Worm (Caenorhabditis elegans) whole organism, L2 larva: Measurements from ENCODE around the gene daf-11.

ENCODE experiments used
- C34F6.9 ChIP-seq: fragments of 150-350 bp; optimal IDR thresholded peaks from 2 replicates; lab custom pipeline; 2014; ENCODE audit warnings: missing biosample characterization, missing genetic modification characterization
- F13H6.1 ChIP-seq: sonication (generic microtip); optimal IDR thresholded peaks from 2 replicates; lab custom pipeline; 2016; ENCODE audit warnings: missing genetic modification characterization, missing compliant biosample characterization
- R02D3.7 ChIP-seq: fragments of 150-350 bp; optimal IDR thresholded peaks from 2 replicates; lab custom pipeline; 2014; ENCODE audit warnings: missing biosample characterization, missing genetic modification characterization
- Y55F3AM.14 ChIP-seq: fragments of 200-800 bp; sonication (Bioruptor generic); optimal IDR thresholded peaks from 2 replicates; lab custom pipeline; 2018; ENCODE audit warnings: mild to moderate bottlenecking, missing genetic modification characterization, missing compliant biosample characterization
- ZK546.5 ChIP-seq: sonication (generic microtip); optimal IDR thresholded peaks from 2 replicates; lab custom pipeline; 2017; ENCODE audit warnings: missing biosample characterization, missing genetic modification characterization
- alr-1 ChIP-seq: fragments of 150-350 bp; optimal IDR thresholded peaks from 2 replicates; lab custom pipeline; 2014; ENCODE audit warnings: missing biosample characterization, missing genetic modification characterization
- aly-2 ChIP-seq: fragments of 150-350 bp; optimal IDR thresholded peaks from 2 replicates; lab custom pipeline; 2014; ENCODE audit warnings: missing biosample characterization, missing genetic modification characterization
- ama-1 ChIP-seq: fragments of 150-350 bp; optimal IDR thresholded peaks from 2 replicates; lab custom pipeline; 2018; ENCODE audit warnings: inconsistent platforms
- blmp-1 ChIP-seq: sonication (generic microtip); optimal IDR thresholded peaks from 2 replicates; lab custom pipeline; 2017; ENCODE audit warnings: missing genetic modification characterization, mild to moderate bottlenecking, missing compliant biosample characterization, antibody characterized with exemption, moderate library complexity; ENCODE audit not compliant: insufficient read depth
- ceh-16 ChIP-seq: fragments of 150-350 bp; optimal IDR thresholded peaks from 2 replicates; lab custom pipeline; 2014; ENCODE audit warnings: missing biosample characterization, missing genetic modification characterization
- ceh-82 ChIP-seq: fragments of 150-350 bp; optimal IDR thresholded peaks from 2 replicates; lab custom pipeline; 2014; ENCODE audit warnings: missing biosample characterization, missing genetic modification characterization
- crh-2 ChIP-seq: sonication (generic microtip); optimal IDR thresholded peaks from 2 replicates; lab custom pipeline; 2017; ENCODE audit warnings: missing biosample characterization, missing genetic modification characterization
- dmd-4 ChIP-seq: sonication (generic microtip); optimal IDR thresholded peaks from 2 replicates; lab custom pipeline; 2017; ENCODE audit warnings: missing biosample characterization, missing genetic modification characterization
- egl-27 ChIP-seq: sonication (generic microtip); optimal IDR thresholded peaks from 3 replicates; lab custom pipeline; 2017; ENCODE audit warnings: missing biosample characterization, missing genetic modification reagents, missing genetic modification characterization
- elt-1 ChIP-seq: fragments of 150-350 bp; optimal IDR thresholded peaks from 2 replicates; lab custom pipeline; 2014; ENCODE audit warnings: missing biosample characterization, missing genetic modification characterization
- elt-3 ChIP-seq: sonication (generic microtip); optimal IDR thresholded peaks from 2 replicates; lab custom pipeline; 2017; ENCODE audit warnings: missing biosample characterization, missing genetic modification characterization
- fos-1 ChIP-seq: fragments of 150-350 bp; optimal IDR thresholded peaks from 2 replicates; lab custom pipeline; 2014; ENCODE audit warnings: missing biosample characterization, missing genetic modification characterization
- gmeb-1 ChIP-seq: fragments of 150-350 bp; optimal IDR thresholded peaks from 2 replicates; lab custom pipeline; 2014; ENCODE audit warnings: missing biosample characterization, missing genetic modification characterization
- lin-11 ChIP-seq: fragments of 150-350 bp; sonication (generic microtip); optimal IDR thresholded peaks from 2 replicates; lab custom pipeline; 2014; ENCODE audit warnings: missing biosample characterization, missing genetic modification characterization, inconsistent platforms, mixed read lengths
- lin-13 ChIP-seq: fragments of 150-350 bp; optimal IDR thresholded peaks from 2 replicates; lab custom pipeline; 2014; ENCODE audit warnings: missing biosample characterization, missing genetic modification reagents, missing genetic modification characterization
- lin-39 ChIP-seq: fragments of 150-350 bp; optimal IDR thresholded peaks from 2 replicates; lab custom pipeline; 2014; ENCODE audit warnings: missing biosample characterization, missing genetic modification reagents, missing genetic modification characterization
- lsy-2 ChIP-seq, 2 experiments: fragments of 150-350 bp in 1 of 2; sonication (generic microtip) in 1 of 2; optimal IDR thresholded peaks; 2 replicates each; lab custom pipeline; 2014 to 2017; ENCODE audit warnings: missing biosample characterization in 2 of 2, missing genetic modification characterization in 2 of 2
- mab-5 ChIP-seq: fragments of 150-350 bp; optimal IDR thresholded peaks from 2 replicates; lab custom pipeline; 2014; ENCODE audit warnings: missing biosample characterization, missing genetic modification characterization
- mbf-1 ChIP-seq: sonication (generic microtip); optimal IDR thresholded peaks from 2 replicates; lab custom pipeline; 2017; ENCODE audit warnings: missing biosample characterization, missing genetic modification characterization
- mdl-1 ChIP-seq, 2 experiments: fragments of 150-350 bp in 1 of 2; sonication (generic microtip) in 1 of 2; optimal IDR thresholded peaks; 2 replicates each; lab custom pipeline; 2017; ENCODE audit warnings: missing biosample characterization in 2 of 2, missing genetic modification characterization in 2 of 2
- nhr-10 ChIP-seq: sonication (generic microtip); optimal IDR thresholded peaks from 2 replicates; lab custom pipeline; 2017; ENCODE audit warnings: missing biosample characterization, missing genetic modification characterization
- nhr-11 ChIP-seq: fragments of 150-350 bp; optimal IDR thresholded peaks from 2 replicates; lab custom pipeline; 2014; ENCODE audit warnings: missing biosample characterization, missing genetic modification characterization
- nhr-12 ChIP-seq: fragments of 150-350 bp; optimal IDR thresholded peaks from 2 replicates; lab custom pipeline; 2014; ENCODE audit warnings: missing biosample characterization, missing genetic modification characterization
- nhr-129 ChIP-seq: fragments of 150-350 bp; optimal IDR thresholded peaks from 2 replicates; lab custom pipeline; 2014; ENCODE audit warnings: missing biosample characterization, missing genetic modification characterization
- nhr-21 ChIP-seq: fragments of 150-350 bp; optimal IDR thresholded peaks from 2 replicates; lab custom pipeline; 2014; ENCODE audit warnings: missing biosample characterization, missing genetic modification characterization
- nhr-23 ChIP-seq: fragments of 150-350 bp; optimal IDR thresholded peaks from 2 replicates; lab custom pipeline; 2014; ENCODE audit warnings: missing biosample characterization, missing genetic modification reagents, missing genetic modification characterization
- nhr-237 ChIP-seq: fragments of 150-350 bp; optimal IDR thresholded peaks from 2 replicates; lab custom pipeline; 2014; ENCODE audit warnings: missing biosample characterization, missing genetic modification characterization
- nhr-25 ChIP-seq: fragments of 150-350 bp; sonication (generic microtip); optimal IDR thresholded peaks from 3 replicates; lab custom pipeline; 2014; ENCODE audit warnings: missing biosample characterization, missing genetic modification characterization
- nhr-6 ChIP-seq: fragments of 150-350 bp; optimal IDR thresholded peaks from 2 replicates; lab custom pipeline; 2014; ENCODE audit warnings: missing biosample characterization, missing genetic modification characterization
- nhr-77 ChIP-seq: fragments of 150-350 bp; optimal IDR thresholded peaks from 2 replicates; lab custom pipeline; 2014; ENCODE audit warnings: missing biosample characterization, missing genetic modification characterization
- peb-1 ChIP-seq: fragments of 150-350 bp; optimal IDR thresholded peaks from 2 replicates; lab custom pipeline; 2014; ENCODE audit warnings: missing biosample characterization, missing genetic modification characterization
- sem-4 ChIP-seq: fragments of 150-350 bp; optimal IDR thresholded peaks from 2 replicates; lab custom pipeline; 2014; ENCODE audit warnings: missing biosample characterization, missing genetic modification reagents, missing genetic modification characterization
- skn-1 ChIP-seq: sonication (generic microtip); optimal IDR thresholded peaks from 2 replicates; lab custom pipeline; 2017; ENCODE audit warnings: missing biosample characterization, missing genetic modification characterization
- sma-3 ChIP-seq: sonication (generic microtip); optimal IDR thresholded peaks from 2 replicates; lab custom pipeline; 2016; ENCODE audit warnings: missing genetic modification reagents, missing genetic modification characterization, missing compliant biosample characterization
- sma-9 ChIP-seq, 2 experiments: fragments of 150-350 bp in 1 of 2; sonication (generic microtip) in 1 of 2; optimal IDR thresholded peaks; 2 replicates each; lab custom pipeline; 2014 to 2016; ENCODE audit warnings: missing genetic modification characterization in 2 of 2, mild to moderate bottlenecking in 1 of 2, missing biosample characterization in 1 of 2, missing compliant biosample characterization in 1 of 2, missing genetic modification reagents in 1 of 2, moderate library complexity in 1 of 2
- snpc-4 ChIP-seq: fragments of 150-350 bp; optimal IDR thresholded peaks from 2 replicates; lab custom pipeline; 2014; ENCODE audit warnings: missing biosample characterization, missing genetic modification characterization
- unc-39 ChIP-seq: fragments of 150-350 bp; optimal IDR thresholded peaks from 2 replicates; lab custom pipeline; 2014; ENCODE audit warnings: missing biosample characterization, missing genetic modification characterization
- unc-55 ChIP-seq: fragments of 150-350 bp; sonication (generic microtip); optimal IDR thresholded peaks from 3 replicates; lab custom pipeline; 2014; ENCODE audit warnings: missing biosample characterization, missing genetic modification reagents, missing genetic modification characterization
- unc-62 ChIP-seq: fragments of 150-350 bp; optimal IDR thresholded peaks from 2 replicates; lab custom pipeline; 2014; ENCODE audit warnings: missing biosample characterization, missing genetic modification reagents, missing genetic modification characterization
- zag-1 ChIP-seq: fragments of 150-350 bp; optimal IDR thresholded peaks from 2 replicates; lab custom pipeline; 2014; ENCODE audit warnings: missing biosample characterization, missing genetic modification characterization
- ztf-1 ChIP-seq: fragments of 200-800 bp; sonication (Bioruptor generic); conservative IDR thresholded peaks from 2 replicates; pipeline ENCODE4 v1.3.6; 2022; ENCODE audit warnings: missing genetic modification characterization, missing compliant biosample characterization
- ztf-11 ChIP-seq: sonication (generic microtip); optimal IDR thresholded peaks from 2 replicates; lab custom pipeline; 2017; ENCODE audit warnings: missing biosample characterization, missing genetic modification characterization
- ztf-4 ChIP-seq: fragments of 150-350 bp; optimal IDR thresholded peaks from 2 replicates; lab custom pipeline; 2014; ENCODE audit warnings: missing biosample characterization, missing genetic modification characterization

The daf-11 gene

DNA sequence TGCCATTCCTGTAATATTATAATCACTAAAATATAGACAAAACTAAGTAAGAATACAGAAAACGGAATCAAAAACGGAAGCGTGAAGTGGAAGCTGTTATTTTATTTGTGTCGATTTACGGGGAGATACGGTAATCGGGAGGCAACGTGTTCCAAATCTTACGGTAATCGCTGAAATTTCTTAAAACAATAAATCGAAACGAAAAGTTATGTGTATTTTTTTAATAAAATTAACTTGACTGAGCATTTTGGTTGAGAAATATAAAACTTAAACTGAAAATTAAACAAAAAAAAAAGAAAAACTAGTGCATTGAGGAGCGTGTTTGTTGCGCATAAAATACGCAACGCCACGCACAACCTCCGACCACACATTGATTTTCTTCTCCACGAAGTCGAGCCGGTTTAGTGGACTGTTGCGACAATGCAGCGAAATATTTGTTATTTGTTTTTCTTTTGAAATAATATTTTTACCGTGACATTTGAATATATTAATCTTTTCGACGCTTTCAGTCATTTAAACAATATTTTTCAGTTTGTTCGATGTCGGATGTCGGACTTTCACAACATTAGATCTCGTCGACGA is 38.6 kb upstream of the daf-11 start, which contains the start of the genes F55A11.1 and syx-5:
TSS of gene F55A11.1 (minus strand) at position 13 of the 582 bp plus-strand sequence.
TSS of gene syx-5 (plus strand) at position 532 of the 582 bp plus-strand sequence.
- TF ChIP-seq C34F6.9 (tag; lab: Kevin White, UChicago) = peak; percentile 96
- peak; percentile 5 for TF ChIP-seq unc-62 (GFP tag; lab: Kevin White, UChicago)
- TF ChIP-seq ztf-11 (tag; lab: Kevin White, UChicago) = no peak
- TF ChIP-seq R02D3.7 (tag; lab: Kevin White, UChicago) = peak; percentile 96
- TF ChIP-seq unc-39 (tag; lab: Kevin White, UChicago) = no peak
- peak; percentile 31 for TF ChIP-seq mbf-1
- peak; percentile 90 for TF ChIP-seq nhr-21 (tag; lab: Kevin White, UChicago)
- TF ChIP-seq sem-4 = peak; percentile 90
- TF ChIP-seq lin-39 (tag; lab: Kevin White, UChicago) = no peak
- peak; percentile 39 for TF ChIP-seq dmd-4 (tag; lab: Kevin White, UChicago)
- peak; percentile 82 for TF ChIP-seq mab-5 (tag; lab: Kevin White, UChicago)
- TF ChIP-seq egl-27 (tag; lab: Kevin White, UChicago) = peak; percentile 62
- TF ChIP-seq nhr-12 (tag; lab: Kevin White, UChicago) = no peak
- TF ChIP-seq nhr-129 (tag; lab: Kevin White, UChicago) = peak; percentile 57
- TF ChIP-seq nhr-77 = peak; percentile 41
- no peak for TF ChIP-seq lin-11 (tag; lab: Kevin White, UChicago)
- peak; percentile 95 for TF ChIP-seq crh-2 (tag; lab: Kevin White, UChicago)
- peak; percentile 30 for TF ChIP-seq ZK546.5 (tag; lab: Kevin White, UChicago)
- TF ChIP-seq mdl-1 (tag; optimal IDR thresholded peaks at IDR 0.05; lab: Kevin White, UChicago) = peak; percentile 23 to 73
- TF ChIP-seq ceh-82 (tag; lab: Kevin White, UChicago) = no peak
- no peak for TF ChIP-seq elt-1
- peak; percentile 61 for TF ChIP-seq nhr-237 (tag; lab: Kevin White, UChicago)
- TF ChIP-seq nhr-25 (tag; lab: Kevin White, UChicago) = peak; percentile 95
- TF ChIP-seq zag-1 = peak; percentile 22
- TF ChIP-seq nhr-10 (tag; lab: Kevin White, UChicago) = peak; percentile 13
- peak; percentile 81 for TF ChIP-seq sma-9 (GFP tag; optimal IDR thresholded peaks at IDR 0.05; lab: Kevin White, UChicago)
- TF ChIP-seq sma-9 (tag; optimal IDR thresholded peaks at IDR 0.05; lab: Kevin White, UChicago) = no peak
- peak; percentile 93 for TF ChIP-seq unc-55 (GFP tag; lab: Kevin White, UChicago)
- peak; percentile 45 for TF ChIP-seq snpc-4 (tag; lab: Kevin White, UChicago)
- TF ChIP-seq nhr-6 (tag; lab: Kevin White, UChicago) = peak; percentile 90
- peak; percentile 90 for TF ChIP-seq F13H6.1 (tag; lab: Kevin White, UChicago)
- TF ChIP-seq skn-1 (tag; lab: Kevin White, UChicago) = peak; percentile 57
- TF ChIP-seq ztf-1 (GFP tag; lab: Robert Waterston, UW) = no peak
- peak; percentile 86 for TF ChIP-seq lin-13 (GFP tag; lab: Kevin White, UChicago)
- peak; percentile 87 for TF ChIP-seq gmeb-1
- peak; percentile 100 for TF ChIP-seq lsy-2 (tag; optimal IDR thresholded peaks at IDR 0.05; lab: Kevin White, UChicago)
- TF ChIP-seq ama-1 = no peak
- no peak for TF ChIP-seq alr-1 (tag; lab: Kevin White, UChicago)
- TF ChIP-seq blmp-1 = peak; percentile 30
- TF ChIP-seq nhr-23 (tag; lab: Kevin White, UChicago) = no peak
- TF ChIP-seq aly-2 (tag; lab: Kevin White, UChicago) = no peak
- TF ChIP-seq peb-1 (tag; lab: Kevin White, UChicago) = no peak
- TF ChIP-seq Y55F3AM.14 (GFP tag; lab: Kevin White, UChicago) = peak; percentile 48
- no peak for TF ChIP-seq nhr-11 (tag; lab: Kevin White, UChicago)
- TF ChIP-seq sma-3 (GFP tag; lab: Kevin White, UChicago) = peak; percentile 90
- TF ChIP-seq fos-1 (tag; lab: Kevin White, UChicago) = peak; percentile 68
- TF ChIP-seq ztf-4 (tag; lab: Kevin White, UChicago) = peak; percentile 34
- TF ChIP-seq elt-3 (tag; lab: Kevin White, UChicago) = no peak
- TF ChIP-seq ceh-16 (tag; lab: Kevin White, UChicago) = no peak
